Fruit fly (Drosophila melanogaster) whole organism, embryonic: ENCODE data around the gene Pex14.

Experiments used
- Antp ChIP-seq: fragments of 200-800 bp; sonication (Bioruptor generic); optimal IDR thresholded peaks from 3 replicates; lab custom pipeline; 2016; ENCODE audit warnings: missing biosample characterization, missing genetic modification characterization
- Bdp1 ChIP-seq: fragments of 200-800 bp; sonication (Bioruptor generic); optimal IDR thresholded peaks from 3 replicates; lab custom pipeline; 2016; ENCODE audit warnings: missing biosample characterization, missing genetic modification characterization
- CG11560 ChIP-seq: fragments of 200-800 bp; sonication (Bioruptor generic); IDR thresholded peaks from 3 replicates; pipeline ENCODE4 v1.3.6; 2022; ENCODE audit warnings: missing biosample characterization, missing genetic modification characterization
- CG12104 ChIP-seq: fragments of 200-800 bp; sonication (Bioruptor generic); optimal IDR thresholded peaks from 3 replicates; lab custom pipeline; 2016; ENCODE audit warnings: missing biosample characterization, missing genetic modification characterization
- CG14965 ChIP-seq: fragments of 200-800 bp; sonication (Bioruptor generic); optimal IDR thresholded peaks from 2 replicates; lab custom pipeline; 2016; ENCODE audit warnings: missing biosample characterization, missing genetic modification characterization, borderline replicate concordance
- CG1647 ChIP-seq: fragments of 200-800 bp; sonication (Bioruptor generic); optimal IDR thresholded peaks from 3 replicates; lab custom pipeline; 2016; ENCODE audit warnings: missing biosample characterization, missing genetic modification characterization
- CG16779 ChIP-seq: fragments of 200-800 bp; sonication (Bioruptor generic); IDR thresholded peaks from 2 replicates; pipeline ENCODE4 v1.3.6; 2022; ENCODE audit warnings: missing biosample characterization, missing genetic modification characterization
- CG18262 ChIP-seq: fragments of 200-800 bp; optimal IDR thresholded peaks from 3 replicates; lab custom pipeline; 2019; ENCODE audit warnings: missing biosample characterization, mild to moderate bottlenecking, missing genetic modification characterization, moderate library complexity
- CG18599 ChIP-seq: fragments of 200-800 bp; sonication (Bioruptor generic); optimal IDR thresholded peaks from 3 replicates; lab custom pipeline; 2017; ENCODE audit warnings: missing biosample characterization, missing genetic modification characterization, mild to moderate bottlenecking, moderate library complexity, missing genetic modification reagents
- CG31365 ChIP-seq: fragments of 200-800 bp; sonication (Bioruptor generic); optimal IDR thresholded peaks from 2 replicates; lab custom pipeline; 2018; ENCODE audit warnings: missing biosample characterization, mild to moderate bottlenecking, missing genetic modification characterization
- CG31388 ChIP-seq: fragments of 200-800 bp; sonication (Bioruptor generic); optimal IDR thresholded peaks from 2 replicates; lab custom pipeline; 2016; ENCODE audit warnings: missing biosample characterization, missing genetic modification characterization
- CG32767 ChIP-seq: fragments of 200-800 bp; sonication (Bioruptor generic); IDR thresholded peaks from 2 replicates; pipeline ENCODE4 v1.3.6; 2022; ENCODE audit warnings: missing biosample characterization, missing genetic modification characterization
- CG3838 ChIP-seq: fragments of 200-800 bp; sonication (Bioruptor generic); optimal IDR thresholded peaks from 3 replicates; lab custom pipeline; 2016; ENCODE audit warnings: missing biosample characterization, missing genetic modification characterization
- CG3995 ChIP-seq: fragments of 200-800 bp; sonication (Bioruptor generic); optimal IDR thresholded peaks from 3 replicates; lab custom pipeline; 2016; ENCODE audit warnings: missing biosample characterization, missing genetic modification characterization
- CG4282 ChIP-seq: fragments of 200-800 bp; sonication (Bioruptor generic); optimal IDR thresholded peaks from 2 replicates; lab custom pipeline; 2016; ENCODE audit warnings: missing biosample characterization, missing genetic modification characterization
- CG4854 ChIP-seq: fragments of 200-800 bp; sonication (Bioruptor generic); optimal IDR thresholded peaks from 2 replicates; lab custom pipeline; 2016; ENCODE audit warnings: missing biosample characterization, missing genetic modification characterization, inconsistent platforms
- CG6272 ChIP-seq: fragments of 200-800 bp; sonication (Bioruptor generic); IDR thresholded peaks from 2 replicates; pipeline ENCODE4 v1.3.6; 2022; ENCODE audit warnings: missing biosample characterization, missing genetic modification characterization
- CG6765 ChIP-seq: fragments of 200-800 bp; sonication (Bioruptor generic); optimal IDR thresholded peaks from 3 replicates; lab custom pipeline; 2017; ENCODE audit warnings: missing biosample characterization, mild to moderate bottlenecking, missing genetic modification characterization
- CG7928 ChIP-seq: fragments of 200-800 bp; sonication (Bioruptor generic); optimal IDR thresholded peaks from 2 replicates; lab custom pipeline; 2017; ENCODE audit warnings: missing biosample characterization, mild to moderate bottlenecking, missing genetic modification characterization
- CG8281 ChIP-seq: fragments of 200-800 bp; sonication (Bioruptor generic); optimal IDR thresholded peaks from 2 replicates; lab custom pipeline; 2018; ENCODE audit warnings: missing biosample characterization, mild to moderate bottlenecking, missing genetic modification characterization, moderate library complexity
- Dip2 ChIP-seq: fragments of 200-800 bp; sonication (Bioruptor generic); IDR thresholded peaks from 2 replicates; pipeline ENCODE4 v1.3.6; 2022; ENCODE audit warnings: missing biosample characterization, missing genetic modification characterization
- Drgx ChIP-seq: fragments of 200-800 bp; sonication (Bioruptor generic); IDR thresholded peaks from 2 replicates; pipeline ENCODE4 v1.3.6; 2022; ENCODE audit warnings: missing biosample characterization, missing genetic modification characterization
- H15 ChIP-seq: fragments of 200-800 bp; sonication (Bioruptor generic); IDR thresholded peaks from 3 replicates; pipeline ENCODE4 v1.3.6; 2022; ENCODE audit warnings: missing biosample characterization, missing genetic modification characterization
- Hr51 ChIP-seq, 2 experiments: fragments of 200-800 bp; sonication (Bioruptor generic); optimal IDR thresholded peaks; 2 replicates in 1 of 2; 3 replicates in 1 of 2; lab custom pipeline; 2016 to 2018; ENCODE audit warnings: missing biosample characterization in 2 of 2, missing genetic modification characterization in 2 of 2, mild to moderate bottlenecking in 1 of 2, moderate library complexity in 1 of 2
- Lpt ChIP-seq: fragments of >200 bp; optimal IDR thresholded peaks from 2 replicates; lab custom pipeline; 2018; ENCODE audit warnings: missing biosample characterization, missing genetic modification characterization
- Med ChIP-seq: fragments of 200-800 bp; sonication (Bioruptor generic); peaks from one replicate; lab custom pipeline; 2016; ENCODE audit warnings: missing biosample characterization, missing genetic modification characterization, mild to moderate bottlenecking, inconsistent platforms, moderate library complexity
- Mrtf ChIP-seq: fragments of 200-800 bp; sonication (Bioruptor generic); IDR thresholded peaks from 3 replicates; pipeline ENCODE4 v1.3.6; 2022; ENCODE audit warnings: missing biosample characterization, missing genetic modification characterization
- NC2β ChIP-seq: fragments of 200-800 bp; sonication (Bioruptor generic); optimal IDR thresholded peaks from 2 replicates; lab custom pipeline; 2016; ENCODE audit warnings: missing biosample characterization, missing genetic modification characterization
- Neu2 ChIP-seq: fragments of 200-800 bp; sonication (Bioruptor generic); optimal IDR thresholded peaks from 3 replicates; lab custom pipeline; 2016; ENCODE audit warnings: missing biosample characterization, missing genetic modification characterization, borderline replicate concordance
- Nf-YC ChIP-seq: fragments of 200-800 bp; optimal IDR thresholded peaks from 3 replicates; lab custom pipeline; 2019; ENCODE audit warnings: missing biosample characterization, mild to moderate bottlenecking, missing genetic modification characterization, moderate library complexity
- PHDP ChIP-seq: fragments of 200-800 bp; sonication (Bioruptor generic); optimal IDR thresholded peaks from 3 replicates; lab custom pipeline; 2018; ENCODE audit warnings: missing biosample characterization, mild to moderate bottlenecking, missing genetic modification characterization, moderate library complexity
- Side ChIP-seq: fragments of 200-800 bp; sonication (Bioruptor generic); optimal IDR thresholded peaks from 2 replicates; lab custom pipeline; 2016; ENCODE audit warnings: missing biosample characterization, missing genetic modification characterization
- Stat92E ChIP-seq, 3 experiments: fragments of >200 bp in 2 of 3; fragments of 200-800 bp in 1 of 3; sonication (Bioruptor generic) in 1 of 3; optimal IDR thresholded peaks; 2 replicates each; lab custom pipeline; 2017 to 2019; ENCODE audit warnings: missing biosample characterization in 3 of 3, missing genetic modification characterization in 3 of 3, mild to moderate bottlenecking in 1 of 3, moderate library complexity in 1 of 3
- bsh ChIP-seq, 2 experiments: fragments of 200-800 bp; sonication (Bioruptor generic); optimal IDR thresholded peaks; 2 replicates each; lab custom pipeline; 2017 to 2018; ENCODE audit warnings: mild to moderate bottlenecking in 2 of 2, missing biosample characterization in 2 of 2, missing genetic modification characterization in 2 of 2, moderate library complexity in 1 of 2
- btn ChIP-seq: fragments of 200-800 bp; sonication (Bioruptor generic); optimal IDR thresholded peaks from 2 replicates; lab custom pipeline; 2016; ENCODE audit warnings: missing biosample characterization, missing genetic modification characterization
- chif ChIP-seq, 2 experiments: fragments of 200-800 bp; sonication (Bioruptor generic); optimal IDR thresholded peaks; 3 replicates each; lab custom pipeline; 2016; ENCODE audit warnings: missing biosample characterization in 2 of 2, missing genetic modification characterization in 2 of 2
- da ChIP-seq: fragments of 200-800 bp; sonication (Bioruptor generic); optimal IDR thresholded peaks from 2 replicates; lab custom pipeline; 2016; ENCODE audit warnings: missing biosample characterization, missing genetic modification characterization
- dysf ChIP-seq: fragments of 200-800 bp; sonication (Bioruptor generic); IDR thresholded peaks from 3 replicates; pipeline ENCODE4 v1.3.6; 2022; ENCODE audit warnings: missing biosample characterization, missing genetic modification characterization
- ems ChIP-seq: fragments of 200-800 bp; sonication (Bioruptor generic); optimal IDR thresholded peaks from 3 replicates; lab custom pipeline; 2016; ENCODE audit warnings: missing biosample characterization, missing genetic modification characterization
- eyg ChIP-seq: fragments of 200-800 bp; sonication (Bioruptor generic); optimal IDR thresholded peaks from 3 replicates; lab custom pipeline; 2016; ENCODE audit warnings: missing biosample characterization, missing genetic modification characterization
- fd64A ChIP-seq: fragments of 200-800 bp; sonication (Bioruptor generic); optimal IDR thresholded peaks from 3 replicates; lab custom pipeline; 2018; ENCODE audit warnings: missing biosample characterization, mild to moderate bottlenecking, missing genetic modification characterization
- fru ChIP-seq: fragments of >200 bp; optimal IDR thresholded peaks from 2 replicates; lab custom pipeline; 2017
- inv ChIP-seq: fragments of 200-800 bp; sonication (Bioruptor generic); IDR thresholded peaks from 2 replicates; pipeline ENCODE4 v1.3.6; 2022; ENCODE audit warnings: missing biosample characterization, missing genetic modification characterization; ENCODE audit not compliant: partially characterized antibody
- nerfin-1 ChIP-seq: fragments of 200-800 bp; sonication (Bioruptor generic); optimal IDR thresholded peaks from 3 replicates; lab custom pipeline; 2019; ENCODE audit warnings: missing biosample characterization, mild to moderate bottlenecking, missing genetic modification characterization, moderate library complexity
- nom ChIP-seq: fragments of 200-800 bp; sonication (Bioruptor generic); optimal IDR thresholded peaks from 2 replicates; lab custom pipeline; 2017; ENCODE audit warnings: missing biosample characterization, missing genetic modification characterization, mild to moderate bottlenecking, moderate library complexity, missing genetic modification reagents
- pb ChIP-seq: fragments of 200-800 bp; sonication (Bioruptor generic); optimal IDR thresholded peaks from 3 replicates; lab custom pipeline; 2016; ENCODE audit warnings: missing biosample characterization, missing genetic modification characterization
- row ChIP-seq: fragments of 200-800 bp; sonication (Bioruptor generic); IDR thresholded peaks from 3 replicates; pipeline ENCODE4 v1.3.6; 2022; ENCODE audit warnings: missing biosample characterization, missing genetic modification characterization
- sisA ChIP-seq: fragments of 200-800 bp; sonication (Bioruptor generic); IDR thresholded peaks from 2 replicates; pipeline ENCODE4 v1.3.6; 2022; ENCODE audit warnings: missing biosample characterization, missing genetic modification characterization
- sna ChIP-seq: fragments of 200-800 bp; sonication (Bioruptor generic); IDR thresholded peaks from 2 replicates; pipeline ENCODE4 v1.3.6; 2022; ENCODE audit warnings: missing biosample characterization, missing genetic modification characterization; ENCODE audit not compliant: partially characterized antibody
- toy ChIP-seq: fragments of 200-800 bp; sonication (Bioruptor generic); IDR thresholded peaks from 2 replicates; pipeline ENCODE4 v1.3.6; 2022; ENCODE audit warnings: missing biosample characterization, missing genetic modification characterization
- ttk ChIP-seq: fragments of 200-800 bp; sonication (Bioruptor generic); IDR thresholded peaks from 2 replicates; pipeline ENCODE4 v2.1.2; 2022; ENCODE audit warnings: missing biosample characterization, missing genetic modification characterization
- unpg ChIP-seq: fragments of 200-800 bp; sonication (Bioruptor generic); optimal IDR thresholded peaks from 3 replicates; lab custom pipeline; 2018; ENCODE audit warnings: missing biosample characterization, mild to moderate bottlenecking, missing genetic modification characterization, moderate library complexity
- yki ChIP-seq: fragments of >200 bp; optimal IDR thresholded peaks from 3 replicates; lab custom pipeline; 2018

Gene Pex14

dm6 chr3L:20792693-20793092 lies 14.1 kb downstream of the Pex14 start, which contains the start of gene Six4 (continued):
- TF ChIP-seq CG31388 (GFP tag; lab: Kevin White, UChicago) (no peak), Stat92E (GFP tag; optimal IDR thresholded peaks at IDR 0.05; lab: Kevin White, UChicago) (no peak), CG8281 (tag; lab: Kevin White, UChicago) (no peak), unpg (GFP tag; lab: Kevin White, UChicago) (no peak), Drgx (GFP tag; lab: Robert Waterston, UW) (no peak), Nf-YC (tag; lab: Kevin White, UChicago) (peak; percentile 94), nom (no peak), NC2β (GFP tag; lab: Kevin White, UChicago) (no peak), CG3995 (GFP tag; lab: Kevin White, UChicago) (no peak), fd64A (GFP tag; lab: Kevin White, UChicago) (peak; percentile 43), CG18262 (no peak), Mrtf (GFP tag; lab: Robert Waterston, UW) (0 out of 3 replicates have a peak, but pooled peaks have one; percentile 34), ems (GFP tag; lab: Kevin White, UChicago) (no peak), inv (no peak), CG6272 (GFP tag; lab: Robert Waterston, UW) (no peak), CG16779 (GFP tag; lab: Robert Waterston, UW) (no peak), bsh (GFP tag; optimal IDR thresholded peaks at IDR 0.05; lab: Kevin White, UChicago) (no peak), CG3838 (GFP tag; lab: Kevin White, UChicago) (no peak), Bdp1 (GFP tag; lab: Kevin White, UChicago) (no peak), CG7928 (GFP tag; lab: Kevin White, UChicago) (no peak), H15 (GFP tag; lab: Robert Waterston, UW) (no peak), ttk (0 out of 2 replicates have a peak, but pooled peaks have one; percentile 50), CG14965 (GFP tag; lab: Kevin White, UChicago) (no peak), eyg (GFP tag; lab: Kevin White, UChicago) (no peak), chif (GFP tag; optimal IDR thresholded peaks at IDR 0.05; lab: Kevin White, UChicago) (no peak), pb (GFP tag; lab: Kevin White, UChicago) (no peak), da (GFP tag; lab: Kevin White, UChicago) (no peak), Dip2 (GFP tag; lab: Robert Waterston, UW) (no peak), yki (lab: Kevin White, UChicago) (no peak), sisA (no peak), CG12104 (GFP tag; lab: Kevin White, UChicago) (no peak), CG4282 (no peak), row (GFP tag; lab: Robert Waterston, UW) (no peak), CG18599 (GFP tag; lab: Kevin White, UChicago) (no peak), CG1647 (GFP tag; lab: Kevin White, UChicago) (no peak), dysf (no peak), CG6765 (GFP tag; lab: Kevin White, UChicago) (no peak), fru (no peak), CG11560 (tag; lab: Robert Waterston, UW) (no peak), toy (GFP tag; lab: Robert Waterston, UW) (no peak), PHDP (no peak), Side (GFP tag; lab: Kevin White, UChicago) (no peak), Med (GFP tag; lab: Kevin White, UChicago) (peak; percentile 34), CG4854 (GFP tag; lab: Kevin White, UChicago) (no peak), Hr51 (GFP tag; optimal IDR thresholded peaks at IDR 0.05; lab: Kevin White, UChicago) (no peak), Neu2 (no peak), CG31365 (tag; lab: Kevin White, UChicago) (no peak), nerfin-1 (peak; percentile 82), btn (GFP tag; lab: Kevin White, UChicago) (no peak), sna (no peak), Antp (GFP tag; lab: Kevin White, UChicago) (no peak), CG32767 (GFP tag; lab: Robert Waterston, UW) (no peak), Lpt (GFP tag; lab: Kevin White, UChicago) (no peak)
